Fruit fly (Drosophila melanogaster) whole organism, pupa: ENCODE results near the gene slp1.

Source experiments
- CG10348 ChIP-seq: fragments of 200-800 bp; sonication (Bioruptor generic); IDR thresholded peaks from 2 replicates; pipeline ENCODE4 v1.3.6; 2022; ENCODE audit warnings: missing biosample characterization, missing genetic modification characterization
- CG12605 ChIP-seq: fragments of 200-800 bp; sonication (Bioruptor generic); IDR thresholded peaks from 2 replicates; pipeline ENCODE4 v1.3.6; 2022; ENCODE audit warnings: missing biosample characterization, missing genetic modification characterization
- CG13204 ChIP-seq: fragments of 200-800 bp; sonication (Bioruptor generic); optimal IDR thresholded peaks from 2 replicates; lab custom pipeline; 2018; ENCODE audit warnings: missing biosample characterization, mild to moderate bottlenecking, missing genetic modification characterization, moderate library complexity
- CG14655 ChIP-seq: fragments of 200-800 bp; sonication (Bioruptor generic); optimal IDR thresholded peaks from 3 replicates; lab custom pipeline; 2017; ENCODE audit warnings: mild to moderate bottlenecking, missing biosample characterization, missing genetic modification reagents, missing genetic modification characterization
- CG15710 ChIP-seq: fragments of 200-800 bp; sonication (Bioruptor generic); optimal IDR thresholded peaks from 2 replicates; lab custom pipeline; 2018; ENCODE audit warnings: missing biosample characterization, mild to moderate bottlenecking, missing genetic modification characterization, moderate library complexity
- CG17806 ChIP-seq: fragments of 200-800 bp; sonication (Bioruptor generic); optimal IDR thresholded peaks from 2 replicates; lab custom pipeline; 2018; ENCODE audit warnings: missing biosample characterization, mild to moderate bottlenecking, missing genetic modification characterization, moderate library complexity
- CG32121 ChIP-seq: fragments of 200-800 bp; sonication (Bioruptor generic); IDR thresholded peaks from 2 replicates; pipeline ENCODE4 v1.3.6; 2022; ENCODE audit warnings: missing biosample characterization, missing genetic modification characterization
- CG34367 ChIP-seq: fragments of 200-800 bp; sonication (Bioruptor generic); optimal IDR thresholded peaks from 2 replicates; lab custom pipeline; 2018; ENCODE audit warnings: missing biosample characterization, mild to moderate bottlenecking, missing genetic modification characterization
- CG4496 ChIP-seq: fragments of 200-800 bp; sonication (Bioruptor generic); IDR thresholded peaks from 3 replicates; pipeline ENCODE4 v1.3.6; 2022; ENCODE audit warnings: missing biosample characterization, missing genetic modification characterization
- CG8159 ChIP-seq: fragments of 200-800 bp; sonication (Bioruptor generic); optimal IDR thresholded peaks from 3 replicates; lab custom pipeline; 2018; ENCODE audit warnings: missing biosample characterization, mild to moderate bottlenecking, missing genetic modification characterization, moderate library complexity
- CG8301 ChIP-seq: fragments of 200-800 bp; sonication (Bioruptor generic); optimal IDR thresholded peaks from 2 replicates; lab custom pipeline; 2018; ENCODE audit warnings: missing biosample characterization, mild to moderate bottlenecking, missing genetic modification characterization
- CG9948 ChIP-seq: fragments of 200-800 bp; sonication (Bioruptor generic); optimal IDR thresholded peaks from 2 replicates; lab custom pipeline; 2018; ENCODE audit warnings: missing biosample characterization, mild to moderate bottlenecking, missing genetic modification characterization, moderate library complexity
- D1 ChIP-seq: fragments of 200-800 bp; sonication (Bioruptor generic); optimal IDR thresholded peaks from 2 replicates; lab custom pipeline; 2018; ENCODE audit warnings: missing biosample characterization, mild to moderate bottlenecking, missing genetic modification characterization, moderate library complexity
- EcR ChIP-seq: fragments of 200-800 bp; sonication (Bioruptor generic); optimal IDR thresholded peaks from 3 replicates; lab custom pipeline; 2019; ENCODE audit warnings: missing biosample characterization, missing genetic modification characterization, mild to moderate bottlenecking, moderate library complexity, missing genetic modification reagents
- Ets98B ChIP-seq: fragments of 200-800 bp; sonication (Bioruptor generic); IDR thresholded peaks from 2 replicates; pipeline ENCODE4 v1.3.6; 2022; ENCODE audit warnings: missing biosample characterization, missing genetic modification characterization
- Pif1A ChIP-seq: fragments of 200-800 bp; sonication (Bioruptor generic); optimal IDR thresholded peaks from 3 replicates; lab custom pipeline; 2016; ENCODE audit warnings: missing biosample characterization, missing genetic modification characterization
- Pif1B ChIP-seq: fragments of 200-800 bp; sonication (Bioruptor generic); optimal IDR thresholded peaks from 3 replicates; lab custom pipeline; 2016; ENCODE audit warnings: missing biosample characterization, missing genetic modification characterization
- Snoo ChIP-seq: fragments of 200-800 bp; sonication (Bioruptor generic); optimal IDR thresholded peaks from 3 replicates; lab custom pipeline; 2017; ENCODE audit warnings: missing biosample characterization, mild to moderate bottlenecking, missing genetic modification characterization, inconsistent platforms
- fd96Ca ChIP-seq: fragments of 200-800 bp; sonication (Bioruptor generic); IDR thresholded peaks from 3 replicates; pipeline ENCODE4 v1.3.6; 2022; ENCODE audit warnings: missing biosample characterization, missing genetic modification characterization
- gl ChIP-seq: fragments of 200-800 bp; sonication (Bioruptor generic); optimal IDR thresholded peaks from 2 replicates; lab custom pipeline; 2018; ENCODE audit warnings: missing biosample characterization, mild to moderate bottlenecking, missing genetic modification characterization
- rn ChIP-seq: fragments of 200-800 bp; sonication (Bioruptor generic); IDR thresholded peaks from 2 replicates; pipeline ENCODE4 v1.3.6; 2022; ENCODE audit warnings: missing biosample characterization, missing genetic modification characterization

The slp1 gene

dm6 chr2L:3786246-3786645 lies 39.2 kb upstream of the slp1 start:
- TF ChIP-seq CG15710 (tag; lab: Kevin White, UChicago) (peak; percentile 53), Ets98B (GFP tag; lab: Robert Waterston, UW) (peak; percentile 20; the same call in 1 of the 2 replicates), rn (GFP tag; lab: Robert Waterston, UW) (peak; percentile 50), CG4496 (GFP tag; lab: Robert Waterston, UW) (peak; percentile 86), CG34367 (tag; lab: Kevin White, UChicago) (no peak), Pif1B (no peak), CG14655 (GFP tag; lab: Kevin White, UChicago) (no peak), CG12605 (GFP tag; lab: Robert Waterston, UW) (peak; percentile 14; the same call in 1 of the 2 replicates), gl (tag; lab: Kevin White, UChicago) (no peak), CG32121 (GFP tag; lab: Robert Waterston, UW) (no peak), fd96Ca (GFP tag; lab: Robert Waterston, UW) (no peak; the same call in 2 of the 3 replicates), CG13204 (GFP tag; lab: Kevin White, UChicago) (no peak), Snoo (tag; lab: Kevin White, UChicago) (peak; percentile 42), D1 (tag; lab: Kevin White, UChicago) (no peak), CG17806 (peak; percentile 20), Pif1A (GFP tag; lab: Kevin White, UChicago) (no peak), CG10348 (no peak), CG9948 (tag; lab: Kevin White, UChicago) (no peak), EcR (GFP tag; lab: Kevin White, UChicago) (no peak), CG8301 (tag; lab: Kevin White, UChicago) (no peak)

- TF ChIP-seq CG34367 (tag; lab: Kevin White, UChicago) (no peak), CG9948 (tag; lab: Kevin White, UChicago) (no peak), Snoo (tag; lab: Kevin White, UChicago) (no peak), Pif1B (peak; percentile 60), CG15710 (tag; lab: Kevin White, UChicago) (no peak), Ets98B (GFP tag; lab: Robert Waterston, UW) (peak; percentile 71; the same call in 1 of the 2 replicates), CG12605 (GFP tag; lab: Robert Waterston, UW) (0 out of 2 replicates have a peak, but pooled peaks have one; percentile 22), CG14655 (GFP tag; lab: Kevin White, UChicago) (no peak), CG8159 (tag; lab: Kevin White, UChicago) (no peak), Pif1A (GFP tag; lab: Kevin White, UChicago) (peak; percentile 64), CG17806 (no peak), rn (GFP tag; lab: Robert Waterston, UW) (no peak), EcR (GFP tag; lab: Kevin White, UChicago) (peak; percentile 48), CG10348 (no peak), D1 (tag; lab: Kevin White, UChicago) (no peak), CG32121 (GFP tag; lab: Robert Waterston, UW) (peak; percentile 62), gl (tag; lab: Kevin White, UChicago) (peak; percentile 25), CG4496 (GFP tag; lab: Robert Waterston, UW) (0 out of 3 replicates have a peak, but pooled peaks have one; percentile 40), fd96Ca (GFP tag; lab: Robert Waterston, UW) (0 out of 3 replicates have a peak, but pooled peaks have one; percentile 39), CG8301 (tag; lab: Kevin White, UChicago) (no peak), CG13204 (GFP tag; lab: Kevin White, UChicago) (peak; percentile 55)
These were observed 38.4 kb upstream of the slp1 start, which contains the start of gene bark for dm6 chr2L:3787028-3787427. Gene bark (plus strand): TSS chr2L:3787167.

dm6 chr2L:3788150-3788549 lies 37.3 kb upstream of the slp1 start:
- TF ChIP-seq CG13204 (GFP tag; lab: Kevin White, UChicago) (no peak), CG4496 (GFP tag; lab: Robert Waterston, UW) (no peak), CG12605 (GFP tag; lab: Robert Waterston, UW) (no peak), EcR (GFP tag; lab: Kevin White, UChicago) (no peak), fd96Ca (GFP tag; lab: Robert Waterston, UW) (no peak), D1 (tag; lab: Kevin White, UChicago) (no peak), CG34367 (tag; lab: Kevin White, UChicago) (no peak), CG15710 (tag; lab: Kevin White, UChicago) (no peak), CG32121 (GFP tag; lab: Robert Waterston, UW) (no peak), CG17806 (no peak), Ets98B (GFP tag; lab: Robert Waterston, UW) (no peak), Pif1B (no peak), CG14655 (GFP tag; lab: Kevin White, UChicago) (no peak), gl (tag; lab: Kevin White, UChicago) (no peak), CG10348 (no peak), Snoo (tag; lab: Kevin White, UChicago) (no peak)

- peak; percentile 55 for TF ChIP-seq CG15710 (tag; lab: Kevin White, UChicago)
- TF ChIP-seq CG14655 (GFP tag; lab: Kevin White, UChicago): peak; percentile 54
- TF ChIP-seq CG8301 (tag; lab: Kevin White, UChicago): no peak
- TF ChIP-seq fd96Ca (GFP tag; lab: Robert Waterston, UW): 0 out of 3 replicates have a peak, but pooled peaks have one; percentile 18
- peak; percentile 75 for TF ChIP-seq CG4496 (GFP tag; lab: Robert Waterston, UW)
- peak; percentile 25 for TF ChIP-seq Snoo (tag; lab: Kevin White, UChicago)
- TF ChIP-seq EcR (GFP tag; lab: Kevin White, UChicago): no peak
- TF ChIP-seq Pif1A (GFP tag; lab: Kevin White, UChicago): peak; percentile 0
- peak; percentile 74 for TF ChIP-seq Ets98B (GFP tag; lab: Robert Waterston, UW)
- no peak for TF ChIP-seq CG10348
- no peak for TF ChIP-seq D1 (tag; lab: Kevin White, UChicago)
- peak; percentile 74 for TF ChIP-seq CG32121 (GFP tag; lab: Robert Waterston, UW)
- TF ChIP-seq CG9948 (tag; lab: Kevin White, UChicago): peak; percentile 44
- TF ChIP-seq CG17806: peak; percentile 39
- TF ChIP-seq Pif1B: no peak
- peak; percentile 55 for TF ChIP-seq CG8159 (tag; lab: Kevin White, UChicago)
- no peak for TF ChIP-seq gl (tag; lab: Kevin White, UChicago)
- peak; percentile 52; the same call in 1 of the 2 replicates for TF ChIP-seq CG12605 (GFP tag; lab: Robert Waterston, UW)
- TF ChIP-seq rn (GFP tag; lab: Robert Waterston, UW): peak; percentile 62
These were observed 36.0 kb upstream of the slp1 start for dm6 chr2L:3789290-3790067.
